Fruit fly (Drosophila melanogaster) whole organism, pupa: ENCODE results near the gene Bulli.

ENCODE experiments used
- CG10348 ChIP-seq: fragments of 200-800 bp; sonication (Bioruptor generic); IDR thresholded peaks from 2 replicates; pipeline ENCODE4 v1.3.6; 2022; ENCODE audit warnings: missing biosample characterization, missing genetic modification characterization
- CG12605 ChIP-seq: fragments of 200-800 bp; sonication (Bioruptor generic); IDR thresholded peaks from 2 replicates; pipeline ENCODE4 v1.3.6; 2022; ENCODE audit warnings: missing biosample characterization, missing genetic modification characterization
- CG13204 ChIP-seq: fragments of 200-800 bp; sonication (Bioruptor generic); optimal IDR thresholded peaks from 2 replicates; lab custom pipeline; 2018; ENCODE audit warnings: missing biosample characterization, mild to moderate bottlenecking, missing genetic modification characterization, moderate library complexity
- CG14655 ChIP-seq: fragments of 200-800 bp; sonication (Bioruptor generic); optimal IDR thresholded peaks from 3 replicates; lab custom pipeline; 2017; ENCODE audit warnings: mild to moderate bottlenecking, missing biosample characterization, missing genetic modification reagents, missing genetic modification characterization
- CG15710 ChIP-seq: fragments of 200-800 bp; sonication (Bioruptor generic); optimal IDR thresholded peaks from 2 replicates; lab custom pipeline; 2018; ENCODE audit warnings: missing biosample characterization, mild to moderate bottlenecking, missing genetic modification characterization, moderate library complexity
- CG17806 ChIP-seq: fragments of 200-800 bp; sonication (Bioruptor generic); optimal IDR thresholded peaks from 2 replicates; lab custom pipeline; 2018; ENCODE audit warnings: missing biosample characterization, mild to moderate bottlenecking, missing genetic modification characterization, moderate library complexity
- CG32121 ChIP-seq: fragments of 200-800 bp; sonication (Bioruptor generic); IDR thresholded peaks from 2 replicates; pipeline ENCODE4 v1.3.6; 2022; ENCODE audit warnings: missing biosample characterization, missing genetic modification characterization
- CG34367 ChIP-seq: fragments of 200-800 bp; sonication (Bioruptor generic); optimal IDR thresholded peaks from 2 replicates; lab custom pipeline; 2018; ENCODE audit warnings: missing biosample characterization, mild to moderate bottlenecking, missing genetic modification characterization
- CG4496 ChIP-seq: fragments of 200-800 bp; sonication (Bioruptor generic); IDR thresholded peaks from 3 replicates; pipeline ENCODE4 v1.3.6; 2022; ENCODE audit warnings: missing biosample characterization, missing genetic modification characterization
- CG8159 ChIP-seq: fragments of 200-800 bp; sonication (Bioruptor generic); optimal IDR thresholded peaks from 3 replicates; lab custom pipeline; 2018; ENCODE audit warnings: missing biosample characterization, mild to moderate bottlenecking, missing genetic modification characterization, moderate library complexity
- CG8301 ChIP-seq: fragments of 200-800 bp; sonication (Bioruptor generic); optimal IDR thresholded peaks from 2 replicates; lab custom pipeline; 2018; ENCODE audit warnings: missing biosample characterization, mild to moderate bottlenecking, missing genetic modification characterization
- CG9948 ChIP-seq: fragments of 200-800 bp; sonication (Bioruptor generic); optimal IDR thresholded peaks from 2 replicates; lab custom pipeline; 2018; ENCODE audit warnings: missing biosample characterization, mild to moderate bottlenecking, missing genetic modification characterization, moderate library complexity
- D1 ChIP-seq: fragments of 200-800 bp; sonication (Bioruptor generic); optimal IDR thresholded peaks from 2 replicates; lab custom pipeline; 2018; ENCODE audit warnings: missing biosample characterization, mild to moderate bottlenecking, missing genetic modification characterization, moderate library complexity
- EcR ChIP-seq: fragments of 200-800 bp; sonication (Bioruptor generic); optimal IDR thresholded peaks from 3 replicates; lab custom pipeline; 2019; ENCODE audit warnings: missing biosample characterization, missing genetic modification characterization, mild to moderate bottlenecking, moderate library complexity, missing genetic modification reagents
- Ets98B ChIP-seq: fragments of 200-800 bp; sonication (Bioruptor generic); IDR thresholded peaks from 2 replicates; pipeline ENCODE4 v1.3.6; 2022; ENCODE audit warnings: missing biosample characterization, missing genetic modification characterization
- Pif1A ChIP-seq: fragments of 200-800 bp; sonication (Bioruptor generic); optimal IDR thresholded peaks from 3 replicates; lab custom pipeline; 2016; ENCODE audit warnings: missing biosample characterization, missing genetic modification characterization
- Pif1B ChIP-seq: fragments of 200-800 bp; sonication (Bioruptor generic); optimal IDR thresholded peaks from 3 replicates; lab custom pipeline; 2016; ENCODE audit warnings: missing biosample characterization, missing genetic modification characterization
- Snoo ChIP-seq: fragments of 200-800 bp; sonication (Bioruptor generic); optimal IDR thresholded peaks from 3 replicates; lab custom pipeline; 2017; ENCODE audit warnings: missing biosample characterization, mild to moderate bottlenecking, missing genetic modification characterization, inconsistent platforms
- fd96Ca ChIP-seq: fragments of 200-800 bp; sonication (Bioruptor generic); IDR thresholded peaks from 3 replicates; pipeline ENCODE4 v1.3.6; 2022; ENCODE audit warnings: missing biosample characterization, missing genetic modification characterization
- gl ChIP-seq: fragments of 200-800 bp; sonication (Bioruptor generic); optimal IDR thresholded peaks from 2 replicates; lab custom pipeline; 2018; ENCODE audit warnings: missing biosample characterization, mild to moderate bottlenecking, missing genetic modification characterization
- rn ChIP-seq: fragments of 200-800 bp; sonication (Bioruptor generic); IDR thresholded peaks from 2 replicates; pipeline ENCODE4 v1.3.6; 2022; ENCODE audit warnings: missing biosample characterization, missing genetic modification characterization

Bulli gene

dm6 chr3L:6453482-6453881 lies 35.0 kb upstream of the Bulli start:
- TF ChIP-seq CG8301 (tag; lab: Kevin White, UChicago) (peak; percentile 27), fd96Ca (GFP tag; lab: Robert Waterston, UW) (no peak), CG9948 (no peak), Pif1A (GFP tag; lab: Kevin White, UChicago) (no peak), CG17806 (tag; lab: Kevin White, UChicago) (no peak), D1 (tag; lab: Kevin White, UChicago) (no peak), CG15710 (tag; lab: Kevin White, UChicago) (no peak), Ets98B (GFP tag; lab: Robert Waterston, UW) (peak; percentile 43; the same call in 1 of the 2 replicates), CG14655 (GFP tag; lab: Kevin White, UChicago) (peak; percentile 19), Pif1B (GFP tag; lab: Kevin White, UChicago) (no peak), CG13204 (GFP tag; lab: Kevin White, UChicago) (no peak)

DNA sequence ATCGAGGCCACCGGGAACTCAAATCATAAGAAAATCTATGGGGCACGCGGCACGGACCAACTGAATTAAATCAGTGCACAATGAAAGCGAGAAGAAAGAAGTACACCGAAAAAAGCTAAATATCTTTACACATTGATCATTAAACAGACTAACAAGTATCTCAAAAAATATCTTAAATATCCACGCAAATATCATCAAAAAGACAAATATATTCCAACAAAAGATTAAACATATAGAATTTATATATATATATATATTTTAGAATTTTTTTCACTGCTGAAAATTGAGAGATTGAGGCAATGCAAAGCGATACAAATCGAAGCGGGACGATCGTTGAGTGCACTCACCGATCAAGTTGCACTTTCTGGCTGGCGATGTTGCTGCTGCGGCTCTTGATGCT lies 33.1 kb upstream of the Bulli start:
- TF ChIP-seq CG14655 (GFP tag; lab: Kevin White, UChicago) (peak; percentile 17), CG8301 (tag; lab: Kevin White, UChicago) (peak; percentile 3), CG17806 (tag; lab: Kevin White, UChicago) (peak; percentile 17), gl (no peak), CG8159 (peak; percentile 13)

DNA sequence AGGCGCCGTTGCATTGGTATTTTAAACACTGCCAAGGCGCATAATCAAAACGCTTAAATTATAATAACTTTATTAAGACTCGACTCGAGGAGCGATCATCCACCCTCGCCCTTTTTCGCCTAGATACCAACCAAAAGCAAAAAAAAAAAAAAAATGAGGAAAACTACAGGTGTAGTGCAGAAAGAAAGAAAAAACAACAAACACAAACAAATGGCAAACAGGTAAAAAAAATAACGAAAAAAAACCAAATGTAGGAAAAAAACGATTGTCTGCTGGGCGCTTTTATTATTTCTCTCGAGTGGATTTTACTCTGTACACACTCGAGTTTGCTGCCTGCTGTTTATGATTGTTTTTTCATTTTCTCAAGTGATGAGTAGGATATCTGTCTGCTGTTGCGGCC lies 31.3 kb upstream of the Bulli start:
- TF ChIP-seq CG32121 (GFP tag; lab: Robert Waterston, UW) (no peak), CG8301 (tag; lab: Kevin White, UChicago) (no peak), D1 (tag; lab: Kevin White, UChicago) (no peak), CG15710 (tag; lab: Kevin White, UChicago) (no peak), Snoo (tag; lab: Kevin White, UChicago) (no peak), Pif1B (GFP tag; lab: Kevin White, UChicago) (peak; percentile 11), gl (no peak), CG4496 (GFP tag; lab: Robert Waterston, UW) (peak; percentile 32; the same call in 1 of the 3 replicates), CG12605 (GFP tag; lab: Robert Waterston, UW) (no peak), rn (GFP tag; lab: Robert Waterston, UW) (no peak), CG34367 (tag; lab: Kevin White, UChicago) (peak; percentile 23), EcR (GFP tag; lab: Kevin White, UChicago) (no peak), CG10348 (GFP tag; lab: Robert Waterston, UW) (no peak), CG14655 (GFP tag; lab: Kevin White, UChicago) (peak; percentile 11), Ets98B (GFP tag; lab: Robert Waterston, UW) (no peak), fd96Ca (GFP tag; lab: Robert Waterston, UW) (peak; percentile 39; the same call in 1 of the 3 replicates), CG17806 (tag; lab: Kevin White, UChicago) (no peak), CG8159 (no peak), CG9948 (peak; percentile 10), Pif1A (GFP tag; lab: Kevin White, UChicago) (peak; percentile 47), CG13204 (GFP tag; lab: Kevin White, UChicago) (no peak)

DNA sequence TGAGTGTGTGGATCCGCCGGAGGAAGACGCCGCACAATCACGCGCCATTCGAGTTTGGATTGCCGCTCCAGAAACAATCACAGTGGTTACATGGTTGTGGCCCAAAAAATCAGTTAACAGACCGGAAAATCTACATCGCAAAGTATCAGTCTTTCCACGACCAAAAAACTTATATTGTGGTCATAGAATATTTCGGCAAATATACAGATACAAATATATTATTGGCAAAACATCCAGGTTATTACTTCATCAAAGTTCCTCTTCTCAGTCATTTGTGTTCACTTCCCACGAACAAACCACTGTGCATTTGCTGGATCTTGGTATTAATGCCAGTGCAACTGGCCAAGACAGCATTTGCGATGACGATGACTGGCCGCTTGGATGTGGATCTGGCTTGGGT lies 30.6 kb upstream of the Bulli start:
- TF ChIP-seq CG12605 (GFP tag; lab: Robert Waterston, UW) (no peak), gl (no peak), CG8301 (tag; lab: Kevin White, UChicago) (peak; percentile 73), CG14655 (GFP tag; lab: Kevin White, UChicago) (peak; percentile 76), Snoo (tag; lab: Kevin White, UChicago) (no peak), D1 (tag; lab: Kevin White, UChicago) (no peak), CG4496 (GFP tag; lab: Robert Waterston, UW) (no peak), Ets98B (GFP tag; lab: Robert Waterston, UW) (peak; percentile 27; the same call in 1 of the 2 replicates), CG17806 (tag; lab: Kevin White, UChicago) (peak; percentile 68), fd96Ca (GFP tag; lab: Robert Waterston, UW) (peak; percentile 29; the same call in 2 of the 3 replicates), Pif1B (GFP tag; lab: Kevin White, UChicago) (peak; percentile 68), EcR (GFP tag; lab: Kevin White, UChicago) (no peak), CG9948 (peak; percentile 76), CG8159 (peak; percentile 73), CG13204 (GFP tag; lab: Kevin White, UChicago) (peak; percentile 34), CG15710 (tag; lab: Kevin White, UChicago) (peak; percentile 65), CG10348 (GFP tag; lab: Robert Waterston, UW) (no peak), rn (GFP tag; lab: Robert Waterston, UW) (no peak), CG34367 (tag; lab: Kevin White, UChicago) (peak; percentile 63), Pif1A (GFP tag; lab: Kevin White, UChicago) (peak; percentile 61), CG32121 (GFP tag; lab: Robert Waterston, UW) (no peak)

dm6 chr3L:6458725-6459124 lies 29.8 kb upstream of the Bulli start:
- TF ChIP-seq rn (GFP tag; lab: Robert Waterston, UW) (no peak), Pif1B (GFP tag; lab: Kevin White, UChicago) (peak; percentile 28), CG15710 (tag; lab: Kevin White, UChicago) (peak; percentile 76), CG8301 (tag; lab: Kevin White, UChicago) (peak; percentile 48), CG8159 (peak; percentile 78), fd96Ca (GFP tag; lab: Robert Waterston, UW) (no peak), CG32121 (GFP tag; lab: Robert Waterston, UW) (peak; percentile 16; the same call in 1 of the 2 replicates), D1 (tag; lab: Kevin White, UChicago) (peak; percentile 56), Pif1A (GFP tag; lab: Kevin White, UChicago) (peak; percentile 60), CG13204 (GFP tag; lab: Kevin White, UChicago) (peak; percentile 17), gl (peak; percentile 40), CG17806 (tag; lab: Kevin White, UChicago) (peak; percentile 77), CG4496 (GFP tag; lab: Robert Waterston, UW) (no peak), Ets98B (GFP tag; lab: Robert Waterston, UW) (no peak), EcR (GFP tag; lab: Kevin White, UChicago) (no peak), CG34367 (tag; lab: Kevin White, UChicago) (peak; percentile 63), CG9948 (peak; percentile 78), CG14655 (GFP tag; lab: Kevin White, UChicago) (peak; percentile 68), Snoo (tag; lab: Kevin White, UChicago) (no peak), CG10348 (GFP tag; lab: Robert Waterston, UW) (no peak), CG12605 (GFP tag; lab: Robert Waterston, UW) (no peak)
